Worm (Caenorhabditis elegans): ENCODE results near the gene hmg-5.

DNA sequence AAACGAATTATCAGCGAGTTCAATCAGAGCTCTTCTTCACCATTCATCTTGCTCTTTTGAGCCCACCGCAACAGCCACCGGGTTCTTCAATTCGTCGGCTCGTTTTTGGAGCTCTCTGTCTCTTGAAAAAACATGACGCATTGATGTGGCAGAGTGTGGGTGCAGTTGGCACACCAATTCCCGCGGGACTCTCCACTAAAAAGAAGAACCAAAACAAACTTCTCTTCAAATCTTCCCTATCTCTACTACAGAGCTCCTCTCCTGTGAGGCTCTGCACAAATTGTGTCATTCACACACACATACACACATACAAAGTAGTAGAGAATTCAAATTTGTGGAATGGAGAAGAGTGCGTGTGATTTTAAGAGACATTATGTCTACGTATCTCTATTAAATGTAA lies 17.0 kb upstream of the hmg-5 start:
- TF ChIP-seq tbx-11 (GFP tag; IDR thresholded peaks at IDR 0.05) (no peak), ama-1 (optimal IDR thresholded peaks at IDR 0.05) (no peak)

Data from whole organism, early embryonic.